Worm (Caenorhabditis elegans): Measurements from ENCODE around the gene nlp-36.

Gene nlp-36

DNA sequence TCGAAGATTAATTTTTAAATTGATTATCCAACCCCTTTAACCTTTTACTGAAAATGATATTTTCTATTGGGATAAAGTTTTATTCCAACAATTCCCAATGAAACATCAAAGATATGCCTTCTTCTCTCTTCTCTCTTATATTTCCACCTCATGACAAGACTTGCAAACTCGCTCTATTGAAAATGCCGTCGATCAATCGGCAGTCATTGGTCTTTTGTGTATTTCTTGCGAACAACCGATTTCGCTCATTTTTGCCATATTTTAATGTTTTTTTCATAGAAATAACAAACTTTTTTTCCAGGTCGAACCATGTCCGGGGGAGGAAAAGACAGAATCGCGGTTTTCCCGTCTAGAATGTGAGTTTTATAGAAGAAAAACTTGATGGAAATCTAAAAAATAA, 19.3 kb downstream of the nlp-36 start, which contains the start of gene vha-14:
Gene vha-14 (plus strand): TSS at position 302 of the 400 bp plus-strand sequence.
- no peak for TF ChIP-seq mab-5 (tag; optimal IDR thresholded peaks at IDR 0.05)
- no peak for TF ChIP-seq elt-3 (tag; optimal IDR thresholded peaks at IDR 0.05)
- no peak for TF ChIP-seq R02D3.7 (tag; optimal IDR thresholded peaks at IDR 0.05)
- no peak for TF ChIP-seq lin-13 (GFP tag; optimal IDR thresholded peaks at IDR 0.05)
- no peak for TF ChIP-seq nhr-11 (tag; optimal IDR thresholded peaks at IDR 0.05)
- TF ChIP-seq aly-2 (tag; optimal IDR thresholded peaks at IDR 0.05), result no peak
- peak; percentile 64 for TF ChIP-seq unc-55 (GFP tag; optimal IDR thresholded peaks at IDR 0.05)
- no peak for TF ChIP-seq Y55F3AM.14 (GFP tag; optimal IDR thresholded peaks at IDR 0.05)
- no peak for TF ChIP-seq unc-39 (tag; optimal IDR thresholded peaks at IDR 0.05)
- peak; percentile 74 for TF ChIP-seq nhr-129 (tag; optimal IDR thresholded peaks at IDR 0.05)
- TF ChIP-seq elt-1 (tag; optimal IDR thresholded peaks at IDR 0.05), result no peak
- TF ChIP-seq sma-9 (GFP tag; optimal IDR thresholded peaks at IDR 0.05), result no peak
- TF ChIP-seq sma-9 (tag; optimal IDR thresholded peaks at IDR 0.05), result no peak
- no peak for TF ChIP-seq ceh-82 (tag; optimal IDR thresholded peaks at IDR 0.05)
- no peak for TF ChIP-seq nhr-12 (tag; optimal IDR thresholded peaks at IDR 0.05)
- no peak for TF ChIP-seq nhr-10 (tag; optimal IDR thresholded peaks at IDR 0.05)
- no peak for TF ChIP-seq lin-11 (tag; optimal IDR thresholded peaks at IDR 0.05)
- no peak for TF ChIP-seq ZK546.5 (tag; optimal IDR thresholded peaks at IDR 0.05)
- no peak for TF ChIP-seq nhr-77 (tag; optimal IDR thresholded peaks at IDR 0.05)
- no peak for TF ChIP-seq skn-1 (tag; optimal IDR thresholded peaks at IDR 0.05)
- peak; percentile 60 for TF ChIP-seq fos-1 (tag; optimal IDR thresholded peaks at IDR 0.05)
- TF ChIP-seq snpc-4 (tag; optimal IDR thresholded peaks at IDR 0.05), result peak; percentile 31
- no peak for TF ChIP-seq egl-27 (tag; optimal IDR thresholded peaks at IDR 0.05)
- no peak for TF ChIP-seq nhr-237 (tag; optimal IDR thresholded peaks at IDR 0.05)
- peak; percentile 87 for TF ChIP-seq crh-2 (tag; optimal IDR thresholded peaks at IDR 0.05)
- TF ChIP-seq ztf-4 (tag; optimal IDR thresholded peaks at IDR 0.05), result peak; percentile 20
- peak; percentile 81 for TF ChIP-seq C34F6.9 (tag; optimal IDR thresholded peaks at IDR 0.05)
- TF ChIP-seq lsy-2 (tag; optimal IDR thresholded peaks at IDR 0.05), result peak in 1 of 2 experiments; percentile 71
- TF ChIP-seq ceh-16 (tag; optimal IDR thresholded peaks at IDR 0.05), result no peak
- peak; percentile 4 for TF ChIP-seq sma-3 (GFP tag; optimal IDR thresholded peaks at IDR 0.05)
- TF ChIP-seq ama-1 (optimal IDR thresholded peaks at IDR 0.05), result peak; percentile 20
- TF ChIP-seq F13H6.1 (tag; optimal IDR thresholded peaks at IDR 0.05), result no peak
- TF ChIP-seq blmp-1 (tag; optimal IDR thresholded peaks at IDR 0.05; ENCODE audit: insufficient read depth), result no peak
- TF ChIP-seq nhr-23 (tag; optimal IDR thresholded peaks at IDR 0.05), result no peak
- no peak for TF ChIP-seq alr-1 (tag; optimal IDR thresholded peaks at IDR 0.05)
- no peak for TF ChIP-seq mdl-1 (tag; optimal IDR thresholded peaks at IDR 0.05)
- TF ChIP-seq nhr-25 (tag; optimal IDR thresholded peaks at IDR 0.05), result peak; percentile 9
- no peak for TF ChIP-seq ztf-11 (tag; optimal IDR thresholded peaks at IDR 0.05)
- TF ChIP-seq ztf-1 (GFP tag; conservative IDR thresholded peaks at IDR 0.05), result no peak
- peak; percentile 9 for TF ChIP-seq nhr-21 (tag; optimal IDR thresholded peaks at IDR 0.05)
- no peak for TF ChIP-seq lin-39 (tag; optimal IDR thresholded peaks at IDR 0.05)
- no peak for TF ChIP-seq sem-4 (tag; optimal IDR thresholded peaks at IDR 0.05)
- TF ChIP-seq zag-1 (tag; optimal IDR thresholded peaks at IDR 0.05), result no peak
- no peak for TF ChIP-seq mbf-1 (tag; optimal IDR thresholded peaks at IDR 0.05)
- TF ChIP-seq dmd-4 (tag; optimal IDR thresholded peaks at IDR 0.05), result no peak
- no peak for TF ChIP-seq nhr-6 (tag; optimal IDR thresholded peaks at IDR 0.05)

DNA sequence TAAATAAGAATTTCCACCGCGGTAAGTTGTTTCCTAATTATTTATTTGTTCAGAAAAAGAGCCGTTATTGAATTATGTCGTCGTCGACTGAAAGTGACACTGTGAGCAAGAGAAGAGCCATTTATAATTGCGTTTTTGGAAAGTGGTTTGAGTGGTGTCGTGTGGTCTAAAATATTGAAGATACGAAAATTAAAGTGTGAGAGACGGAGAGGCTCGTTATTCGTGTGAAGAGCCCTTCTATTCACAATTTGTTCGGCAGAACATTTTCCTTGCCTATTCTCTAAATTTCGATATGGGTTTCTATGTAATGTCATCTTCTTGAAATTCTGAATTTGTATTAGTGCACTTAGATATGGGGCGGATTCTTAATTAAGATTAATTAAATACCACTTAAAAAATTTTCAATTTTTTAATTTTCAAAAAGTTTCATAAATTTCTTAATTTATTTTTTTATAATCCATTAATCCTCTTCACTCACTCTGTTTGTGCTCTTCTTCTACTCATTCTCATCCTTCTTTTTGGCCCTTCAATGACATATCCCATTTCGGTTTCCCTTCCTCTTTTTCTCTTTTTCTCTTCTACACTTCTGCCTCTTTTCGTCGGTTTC, 21.3 kb downstream of the nlp-36 start:
- TF ChIP-seq C34F6.9 (tag; optimal IDR thresholded peaks at IDR 0.05) (peak; percentile 36), Y55F3AM.14 (GFP tag; optimal IDR thresholded peaks at IDR 0.05) (no peak), nhr-21 (tag; optimal IDR thresholded peaks at IDR 0.05) (no peak), elt-3 (tag; optimal IDR thresholded peaks at IDR 0.05) (no peak), crh-2 (tag; optimal IDR thresholded peaks at IDR 0.05) (peak; percentile 30), ztf-4 (tag; optimal IDR thresholded peaks at IDR 0.05) (peak; percentile 23), nhr-12 (tag; optimal IDR thresholded peaks at IDR 0.05) (no peak), nhr-129 (tag; optimal IDR thresholded peaks at IDR 0.05) (no peak), ama-1 (optimal IDR thresholded peaks at IDR 0.05) (peak; percentile 39), lin-13 (GFP tag; optimal IDR thresholded peaks at IDR 0.05) (peak; percentile 23), lsy-2 (tag; optimal IDR thresholded peaks at IDR 0.05) (peak in 1 of 2 experiments; percentile 42), zag-1 (tag; optimal IDR thresholded peaks at IDR 0.05) (peak; percentile 29), nhr-25 (tag; optimal IDR thresholded peaks at IDR 0.05) (peak; percentile 53), F13H6.1 (tag; optimal IDR thresholded peaks at IDR 0.05) (peak; percentile 37), nhr-6 (tag; optimal IDR thresholded peaks at IDR 0.05) (peak; percentile 42), gmeb-1 (tag; optimal IDR thresholded peaks at IDR 0.05) (peak; percentile 4), unc-55 (GFP tag; optimal IDR thresholded peaks at IDR 0.05) (peak; percentile 38), mbf-1 (tag; optimal IDR thresholded peaks at IDR 0.05) (no peak)
